Fruit fly (Drosophila melanogaster) Kc167 (cell line): Measurements from ENCODE around the gene sima.

Source experiments
- Myc ChIP-seq: fragments of >200 bp; optimal IDR thresholded peaks from 2 replicates; lab custom pipeline; 2017; ENCODE audit warnings: missing external identifiers
- Sin3A ChIP-seq: fragments of >200 bp; optimal IDR thresholded peaks from 2 replicates; lab custom pipeline; 2018; ENCODE audit warnings: missing external identifiers
- h ChIP-seq: fragments of >200 bp; optimal IDR thresholded peaks from 3 replicates; lab custom pipeline; 2018; ENCODE audit warnings: missing external identifiers
- insv ChIP-seq: fragments of >200 bp; optimal IDR thresholded peaks from 3 replicates; lab custom pipeline; 2018; ENCODE audit warnings: missing external identifiers
- psq ChIP-seq: fragments of >200 bp; optimal IDR thresholded peaks from 2 replicates; lab custom pipeline; 2017; ENCODE audit warnings: missing external identifiers
- ttk ChIP-seq: sonication (Bioruptor generic); optimal IDR thresholded peaks from 2 replicates; lab custom pipeline; 2017; ENCODE audit warnings: missing external identifiers

sima gene

dm6 chr3R:30030061-30030460 lies 28.1 kb upstream of the sima start:
- no peak for TF ChIP-seq Sin3A (lab: Kevin White, UChicago)
- no peak for TF ChIP-seq psq (lab: Kevin White, UChicago)
- no peak for TF ChIP-seq Myc
- no peak for TF ChIP-seq h (lab: Kevin White, UChicago)
- no peak for TF ChIP-seq insv (lab: Kevin White, UChicago)
- TF ChIP-seq ttk (lab: Kevin White, UChicago) = no peak

dm6 chr3R:30032281-30032680 lies 25.8 kb upstream of the sima start:
- TF ChIP-seq Sin3A (lab: Kevin White, UChicago) (no peak), psq (lab: Kevin White, UChicago) (no peak), Myc (no peak), insv (lab: Kevin White, UChicago) (no peak), h (lab: Kevin White, UChicago) (no peak), ttk (lab: Kevin White, UChicago) (no peak)

dm6 chr3R:30036609-30037008 lies 21.5 kb upstream of the sima start, which contains the start of gene ZIPIC:
ZIPIC (minus strand) TSS chr3R:30036870.
- TF ChIP-seq h (lab: Kevin White, UChicago) (no peak), Sin3A (lab: Kevin White, UChicago) (no peak), ttk (lab: Kevin White, UChicago) (no peak), psq (lab: Kevin White, UChicago) (no peak), Myc (no peak), insv (lab: Kevin White, UChicago) (no peak)

- TF ChIP-seq Sin3A (lab: Kevin White, UChicago) (no peak), insv (lab: Kevin White, UChicago) (no peak), h (lab: Kevin White, UChicago) (no peak), Myc (no peak), ttk (lab: Kevin White, UChicago) (no peak), psq (lab: Kevin White, UChicago) (no peak)
Measured at dm6 chr3R:30037630-30038029, 20.5 kb upstream of the sima start, which contains the start of gene ocn. ocn (minus strand) TSS chr3R:30037730.

- no peak for TF ChIP-seq ttk (lab: Kevin White, UChicago)
- TF ChIP-seq h (lab: Kevin White, UChicago) = no peak
- no peak for TF ChIP-seq Sin3A (lab: Kevin White, UChicago)
- no peak for TF ChIP-seq insv (lab: Kevin White, UChicago)
- no peak for TF ChIP-seq psq (lab: Kevin White, UChicago)
Measured at dm6 chr3R:30038628-30039027, 19.5 kb upstream of the sima start, which contains the start of gene janB. janB (minus strand) TSS chr3R:30038728.

- TF ChIP-seq h (lab: Kevin White, UChicago) (no peak), psq (lab: Kevin White, UChicago) (no peak)
Measured at dm6 chr3R:30039494-30039893, 18.6 kb upstream of the sima start, which contains the start of the genes janA, Sry-alpha and Sry-beta. janA (minus strand) TSS chr3R:30039533. Sry-alpha (plus strand) TSS chr3R:30039719. Sry-beta (plus strand) TSS chr3R:30039719.

- TF ChIP-seq insv (lab: Kevin White, UChicago) (no peak), Sin3A (lab: Kevin White, UChicago) (no peak), psq (lab: Kevin White, UChicago) (no peak), h (lab: Kevin White, UChicago) (no peak), ttk (lab: Kevin White, UChicago) (no peak), Myc (no peak)
Measured at dm6 chr3R:30040879-30041278, 17.2 kb upstream of the sima start.

dm6 chr3R:30043139-30043744 lies 14.9 kb upstream of the sima start, which contains the start of gene Sry-delta:
Sry-delta (plus strand) TSS chr3R:30043341.
- TF ChIP-seq psq (lab: Kevin White, UChicago) (no peak), insv (lab: Kevin White, UChicago) (no peak), h (lab: Kevin White, UChicago) (no peak), ttk (lab: Kevin White, UChicago) (no peak), Sin3A (lab: Kevin White, UChicago) (no peak), Myc (no peak)

dm6 chr3R:30046029-30047001 lies 11.8 kb upstream of the sima start, which contains the start of the genes RpL32 and CG7943:
RpL32 (minus strand) TSS chr3R:30046161.
CG7943 (plus strand) TSS chr3R:30046470.
- TF ChIP-seq h (lab: Kevin White, UChicago) (no peak), insv (lab: Kevin White, UChicago) (no peak), Sin3A (lab: Kevin White, UChicago) (no peak), psq (lab: Kevin White, UChicago) (no peak), ttk (lab: Kevin White, UChicago) (no peak), Myc (no peak)

dm6 chr3R:30050448-30050847 lies 7.7 kb upstream of the sima start:
- TF ChIP-seq ttk (lab: Kevin White, UChicago) (no peak), Myc (no peak), Sin3A (lab: Kevin White, UChicago) (no peak), insv (lab: Kevin White, UChicago) (no peak), h (lab: Kevin White, UChicago) (no peak), psq (lab: Kevin White, UChicago) (no peak)

dm6 chr3R:30051933-30052332 lies 6.2 kb upstream of the sima start, which contains the start of gene CG15528:
CG15528 (minus strand) TSS chr3R:30052112.
- TF ChIP-seq h (lab: Kevin White, UChicago) = no peak
- no peak for TF ChIP-seq psq (lab: Kevin White, UChicago)
- no peak for TF ChIP-seq ttk (lab: Kevin White, UChicago)
- TF ChIP-seq insv (lab: Kevin White, UChicago) = no peak
- no peak for TF ChIP-seq Myc
- TF ChIP-seq Sin3A (lab: Kevin White, UChicago) = no peak
